Fruit fly (Drosophila melanogaster): ENCODE measurements around the gene CG9040.

Gene CG9040

DNA sequence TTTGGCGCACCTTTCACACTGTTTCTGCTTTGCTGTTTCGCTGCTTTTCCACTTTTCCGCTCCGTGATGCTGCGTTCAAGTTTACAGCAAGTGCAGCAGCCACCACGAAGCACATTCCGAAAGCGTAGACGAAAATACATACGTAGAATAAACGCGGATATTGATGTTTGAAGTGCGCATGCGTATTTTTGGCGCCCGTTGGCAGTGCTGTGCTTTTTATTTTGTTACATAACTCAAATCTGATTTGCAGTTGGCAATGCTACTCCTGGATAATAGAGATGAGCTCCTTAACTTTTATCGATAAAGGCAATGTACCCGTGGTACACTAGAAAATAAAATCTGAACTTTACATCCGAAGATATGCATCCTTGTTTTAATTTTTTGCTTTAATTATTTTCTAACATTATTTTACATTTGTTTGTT, 19.0 kb downstream of the CG9040 start:
- TF ChIP-seq CG17801 (GFP tag; optimal IDR thresholded peaks at IDR 0.05; ENCODE audit: partially characterized antibody) = peak; percentile 42

DNA sequence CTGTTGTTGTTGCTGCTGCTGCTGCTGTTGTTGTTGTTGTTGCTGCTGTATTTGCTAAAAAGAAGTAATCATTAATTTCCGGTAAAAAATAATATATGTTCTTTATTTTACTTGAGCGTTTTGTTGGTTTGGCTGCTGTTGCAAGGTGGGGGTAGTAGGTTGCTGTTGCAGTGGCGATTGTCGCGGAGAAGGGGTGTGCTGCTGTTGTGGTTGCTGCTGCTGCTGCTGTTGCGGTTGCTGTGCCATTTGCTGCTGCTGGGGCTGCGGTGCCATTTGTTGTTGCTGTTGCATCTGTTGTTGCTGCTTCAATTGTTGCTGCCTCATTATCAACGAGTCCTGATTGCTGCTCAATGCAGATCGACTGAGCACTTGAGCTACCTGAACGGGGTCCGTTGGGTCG, 38.1 kb downstream of the CG9040 start:
- no peak for TF ChIP-seq CG17801 (GFP tag; optimal IDR thresholded peaks at IDR 0.05; ENCODE audit: partially characterized antibody)

DNA sequence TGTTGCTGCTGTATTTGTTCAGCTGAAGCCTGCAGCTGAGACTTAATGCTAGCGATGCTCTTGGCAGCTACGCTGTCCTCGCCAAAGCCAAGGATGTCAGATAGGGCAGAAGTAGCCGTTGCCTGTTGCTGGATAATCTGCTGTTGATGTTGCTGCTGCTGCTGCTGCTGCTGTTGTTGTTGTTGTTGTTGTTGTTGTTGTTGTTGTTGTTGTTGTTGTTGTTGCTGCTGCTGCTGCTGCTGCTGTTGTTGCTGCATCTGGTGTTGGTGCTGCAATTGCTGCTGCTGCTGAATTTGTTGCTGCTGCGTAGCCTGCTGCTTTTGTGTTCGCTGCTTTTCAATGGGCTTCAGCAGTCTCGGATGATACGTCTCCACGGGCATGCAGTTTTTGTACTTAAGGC, 39.9 kb downstream of the CG9040 start:
- TF ChIP-seq CG17801 (GFP tag; optimal IDR thresholded peaks at IDR 0.05; ENCODE audit: partially characterized antibody) = no peak

DNA sequence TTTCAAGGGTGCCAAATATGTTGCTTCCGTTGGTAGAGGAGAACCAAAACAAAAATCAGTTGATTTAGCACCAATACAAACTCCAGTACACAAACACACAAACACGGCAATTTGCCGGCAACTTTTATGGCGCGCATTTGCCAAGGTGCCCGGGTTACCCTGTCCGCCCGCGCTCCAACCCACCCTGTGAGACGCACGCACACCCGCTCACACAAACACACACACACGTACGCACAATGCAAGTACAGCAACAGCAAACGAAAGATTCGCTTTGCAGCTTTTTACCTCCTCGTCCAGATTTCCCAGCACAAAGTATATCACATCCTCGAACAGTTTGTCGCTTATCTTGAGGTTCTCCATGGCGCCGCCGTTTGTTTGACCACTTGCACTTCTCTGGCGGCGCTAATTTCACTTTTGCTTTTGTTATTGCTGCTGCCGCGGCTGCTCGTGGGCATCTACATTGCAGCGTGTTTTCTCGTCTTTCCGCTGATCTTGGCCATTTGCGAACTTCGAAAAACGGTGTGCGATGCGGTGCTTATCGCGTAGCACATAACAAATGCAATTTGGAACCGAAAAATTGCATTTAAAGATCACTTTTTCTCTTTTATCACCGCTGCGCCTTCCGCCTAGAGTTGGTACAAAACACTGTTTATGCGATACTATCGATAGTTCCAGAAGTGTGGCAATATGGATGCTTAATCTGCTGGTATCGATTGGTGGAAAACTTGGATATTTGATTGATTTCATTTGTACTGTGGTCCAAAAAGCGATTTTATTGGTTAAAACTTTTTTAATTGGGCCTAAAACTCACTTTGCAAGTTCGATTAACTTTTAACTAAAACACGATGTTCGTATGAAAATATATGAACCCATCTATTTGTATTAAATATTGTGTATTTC, 41.1 kb downstream of the CG9040 start, which contains the start of gene Ptip:
Gene Ptip (minus strand): TSS at position 637 of the 900 bp plus-strand sequence.
- TF ChIP-seq CG17801 (GFP tag; optimal IDR thresholded peaks at IDR 0.05; ENCODE audit: partially characterized antibody) = peak; percentile 11

DNA sequence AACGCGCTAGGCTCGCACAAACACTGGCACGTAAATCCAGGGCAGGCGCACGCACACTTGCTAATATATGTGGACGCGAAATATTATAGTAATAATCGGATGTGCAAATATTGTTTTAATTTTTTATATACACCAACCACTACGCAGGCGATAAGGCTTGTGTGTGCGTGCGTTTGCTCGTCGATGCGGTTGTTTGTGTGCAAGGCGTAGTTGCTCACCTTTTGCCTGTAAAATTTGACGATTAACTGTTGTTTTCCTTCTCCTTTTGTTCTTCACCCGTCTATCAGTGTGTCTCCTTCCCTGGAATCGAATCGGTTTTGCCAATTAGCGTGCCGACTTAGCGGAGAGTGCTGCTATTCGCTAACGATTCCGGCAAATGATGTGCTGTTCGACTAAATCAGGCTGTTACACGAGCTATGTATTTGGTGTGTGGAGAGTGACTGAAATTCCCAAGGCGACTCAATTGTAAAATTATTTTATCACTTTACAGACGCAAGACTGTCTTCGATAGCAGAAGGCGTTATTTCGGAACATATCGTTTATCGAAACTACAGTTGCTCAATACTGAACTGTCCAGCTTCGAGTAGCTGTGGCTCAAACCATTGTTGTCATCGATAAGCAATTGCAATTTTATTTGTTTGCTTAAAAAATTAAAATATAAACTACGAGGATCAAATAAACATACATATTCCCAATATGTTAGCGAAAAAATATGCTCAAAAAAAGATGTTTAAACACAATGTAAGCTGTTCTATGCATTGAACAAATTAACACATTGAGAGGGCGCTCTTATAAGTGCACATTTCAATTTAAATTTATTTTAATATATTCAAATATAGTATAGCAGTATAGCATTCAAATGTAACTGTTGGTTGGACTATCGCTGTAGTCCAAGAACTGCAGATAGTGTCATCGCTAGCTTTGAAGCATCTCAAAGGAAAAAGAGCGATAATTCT, 43.8 kb downstream of the CG9040 start, which contains the start of the genes CG6650 and endos:
Gene CG6650 (plus strand): TSS at position 280 of the 956 bp plus-strand sequence.
Gene endos (minus strand): TSS at position 536 of the 956 bp plus-strand sequence.
- peak; percentile 3 for TF ChIP-seq CG17801 (GFP tag; optimal IDR thresholded peaks at IDR 0.05; ENCODE audit: partially characterized antibody)

DNA sequence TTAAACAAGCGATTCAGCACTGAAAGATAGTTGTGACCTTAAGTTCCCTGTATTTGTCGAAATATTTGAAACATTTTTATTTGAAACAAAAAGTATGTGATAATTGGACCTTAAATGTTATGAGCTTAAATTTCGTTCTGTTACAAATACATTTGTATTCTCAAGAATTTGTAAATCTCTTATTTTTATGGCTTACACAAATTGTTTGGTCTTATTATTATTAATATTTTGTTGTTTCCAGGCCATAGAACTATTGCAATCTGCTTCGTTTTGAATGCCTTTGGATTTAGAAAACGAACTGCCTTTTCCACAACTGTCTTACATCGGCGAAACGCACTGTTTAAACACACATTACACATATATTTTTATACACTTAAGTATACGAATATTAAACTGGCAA, 46.8 kb downstream of the CG9040 start, which contains the start of gene CG6661:
Gene CG6661 (plus strand): TSS at position 301 of the 400 bp plus-strand sequence.
- no peak for TF ChIP-seq CG17801 (GFP tag; optimal IDR thresholded peaks at IDR 0.05; ENCODE audit: partially characterized antibody)

DNA sequence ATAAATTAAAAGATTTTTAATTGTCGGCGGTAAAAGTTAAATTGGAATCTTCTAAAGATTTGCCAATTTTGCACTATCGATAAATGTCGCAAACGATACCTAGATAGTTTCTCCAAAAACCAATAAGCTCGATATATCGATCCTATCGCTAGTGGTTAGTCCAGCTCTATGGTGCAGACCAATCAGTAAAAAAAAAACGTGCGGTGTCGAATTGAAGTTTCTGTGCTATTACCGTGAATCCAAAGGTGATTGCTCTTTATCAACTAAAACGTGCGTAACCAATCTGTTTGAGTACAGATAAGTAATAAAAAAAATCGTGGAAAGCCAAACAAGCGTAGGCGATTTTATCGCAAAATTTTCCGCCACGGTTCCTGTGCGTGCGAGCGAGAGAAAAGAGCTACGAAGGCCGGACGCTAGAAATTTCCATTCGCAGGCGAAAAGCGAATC, 49.2 kb downstream of the CG9040 start, which contains the start of gene Hsp110:
Gene Hsp110 (plus strand): TSS at position 153 of the 447 bp plus-strand sequence.
- TF ChIP-seq CG17801 (GFP tag; optimal IDR thresholded peaks at IDR 0.05; ENCODE audit: partially characterized antibody) = peak; percentile 66

All from ovary, adult (tissue).